Worm (Caenorhabditis elegans): Measurements from ENCODE around the gene C06E2.1.

- no peak for TF ChIP-seq him-1 (tag; optimal IDR thresholded peaks at IDR 0.05)
- TF ChIP-seq W03F9.2 (tag; optimal IDR thresholded peaks at IDR 0.05) = no peak
Observed at ce11 chrX:8831162-8831561, 43.5 kb downstream of the C06E2.1 start, which contains the start of gene C28G1.6.

All from whole organism, L4/young adult.